Fruit fly (Drosophila melanogaster) whole organism, embryonic: Measurements from ENCODE around the gene CG43321.

Experiments
- Ada2b ChIP-seq: fragments of 200-800 bp; sonication (Bioruptor generic); IDR thresholded peaks from 2 replicates; pipeline ENCODE4 v1.3.6; 2022; ENCODE audit warnings: missing biosample characterization, missing genetic modification characterization
- Awh ChIP-seq: fragments of 200-800 bp; sonication (Bioruptor generic); IDR thresholded peaks from 2 replicates; pipeline ENCODE4, ENCODE4 v1.3.6; 2022; ENCODE audit warnings: missing biosample characterization, missing genetic modification characterization
- CG10209 ChIP-seq: fragments of 200-800 bp; sonication (Bioruptor generic); optimal IDR thresholded peaks from 3 replicates; lab custom pipeline; 2017; ENCODE audit warnings: missing biosample characterization, mild to moderate bottlenecking, missing genetic modification characterization, missing genetic modification reagents
- CG10274 ChIP-seq: fragments of 200-800 bp; sonication (Bioruptor generic); optimal IDR thresholded peaks from 3 replicates; lab custom pipeline; 2017; ENCODE audit warnings: missing biosample characterization, mild to moderate bottlenecking, missing genetic modification characterization
- CG11247 ChIP-seq: fragments of 200-800 bp; sonication (Bioruptor generic); IDR thresholded peaks from 2 replicates; pipeline ENCODE4 v1.3.6; 2022; ENCODE audit warnings: missing biosample characterization, missing genetic modification characterization
- CG17186 ChIP-seq: fragments of 200-800 bp; sonication (Bioruptor generic); optimal IDR thresholded peaks from 3 replicates; lab custom pipeline; 2017; ENCODE audit warnings: missing biosample characterization, missing genetic modification reagents, missing genetic modification characterization
- CG17612 ChIP-seq: fragments of 200-800 bp; sonication (Bioruptor generic); IDR thresholded peaks from 2 replicates; pipeline ENCODE4 v1.3.6; 2022; ENCODE audit warnings: missing biosample characterization, missing genetic modification characterization
- CG1832 ChIP-seq: fragments of 200-800 bp; sonication (Bioruptor generic); optimal IDR thresholded peaks from 2 replicates; lab custom pipeline; 2017; ENCODE audit warnings: missing biosample characterization, mild to moderate bottlenecking, missing genetic modification characterization, inconsistent platforms
- CG18599 ChIP-seq: fragments of 200-800 bp; sonication (Bioruptor generic); optimal IDR thresholded peaks from 3 replicates; lab custom pipeline; 2017; ENCODE audit warnings: missing biosample characterization, missing genetic modification characterization, mild to moderate bottlenecking, moderate library complexity, missing genetic modification reagents
- CG30431 ChIP-seq: fragments of 200-800 bp; sonication (Bioruptor generic); optimal IDR thresholded peaks from 2 replicates; lab custom pipeline; 2017; ENCODE audit warnings: missing biosample characterization, missing genetic modification characterization
- CG34376 ChIP-seq: fragments of 200-800 bp; sonication (Bioruptor generic); optimal IDR thresholded peaks from 2 replicates; lab custom pipeline; 2018; ENCODE audit warnings: missing biosample characterization, mild to moderate bottlenecking, missing genetic modification characterization
- CG4360 ChIP-seq: fragments of 200-800 bp; sonication (Bioruptor generic); IDR thresholded peaks from 2 replicates; pipeline ENCODE4 v1.3.6; 2022; ENCODE audit warnings: missing biosample characterization, missing genetic modification characterization
- CG5180 ChIP-seq: fragments of 200-800 bp; sonication (Bioruptor generic); optimal IDR thresholded peaks from 3 replicates; lab custom pipeline; 2017; ENCODE audit warnings: missing biosample characterization, missing genetic modification characterization, mild to moderate bottlenecking, moderate library complexity, missing genetic modification reagents
- CG6689 ChIP-seq: fragments of 200-800 bp; sonication (Bioruptor generic); IDR thresholded peaks from 2 replicates; pipeline ENCODE4 v1.3.6; 2022; ENCODE audit warnings: missing biosample characterization, missing genetic modification characterization
- CG8388 ChIP-seq: fragments of 200-800 bp; sonication (Bioruptor generic); optimal IDR thresholded peaks from 2 replicates; lab custom pipeline; 2019; ENCODE audit warnings: missing biosample characterization, mild to moderate bottlenecking, missing genetic modification characterization, moderate library complexity
- CG8944 ChIP-seq: fragments of 200-800 bp; sonication (Bioruptor generic); optimal IDR thresholded peaks from 3 replicates; lab custom pipeline; 2016; ENCODE audit warnings: missing biosample characterization, missing genetic modification characterization
- CG9437 ChIP-seq: fragments of 200-800 bp; sonication (Bioruptor generic); optimal IDR thresholded peaks from 2 replicates; lab custom pipeline; 2018; ENCODE audit warnings: missing biosample characterization, mild to moderate bottlenecking, missing genetic modification characterization
- CG9817 ChIP-seq: fragments of 200-800 bp; sonication (Bioruptor generic); optimal IDR thresholded peaks from 2 replicates; lab custom pipeline; 2018; ENCODE audit warnings: missing biosample characterization, mild to moderate bottlenecking, missing genetic modification characterization, moderate library complexity
- D ChIP-seq, 2 experiments: fragments of 200-800 bp in 1 of 2; fragments of >200 bp in 1 of 2; sonication (Bioruptor generic) in 1 of 2; optimal IDR thresholded peaks; 2 replicates in 1 of 2; 3 replicates in 1 of 2; lab custom pipeline; 2017; ENCODE audit warnings: mild to moderate bottlenecking in 1 of 2, missing biosample characterization in 1 of 2, missing genetic modification characterization in 1 of 2, missing genetic modification reagents in 1 of 2
- Deaf1 ChIP-seq: fragments of 200-800 bp; optimal IDR thresholded peaks from 3 replicates; lab custom pipeline; 2019; ENCODE audit warnings: missing biosample characterization, mild to moderate bottlenecking, missing genetic modification characterization, moderate library complexity
- Dref ChIP-seq: fragments of 200-800 bp; sonication (Bioruptor generic); IDR thresholded peaks from 2 replicates; pipeline ENCODE4 v1.3.6; 2022; ENCODE audit warnings: missing biosample characterization, missing genetic modification characterization
- Fer1 ChIP-seq: fragments of 200-800 bp; sonication (Bioruptor generic); optimal IDR thresholded peaks from 2 replicates; lab custom pipeline; 2017; ENCODE audit warnings: missing biosample characterization, mild to moderate bottlenecking, missing genetic modification characterization
- Fer2 ChIP-seq: fragments of 200-800 bp; sonication (Bioruptor generic); optimal IDR thresholded peaks from 2 replicates; lab custom pipeline; 2018; ENCODE audit warnings: missing biosample characterization, mild to moderate bottlenecking, missing genetic modification characterization, moderate library complexity
- Hr51 ChIP-seq, 2 experiments: fragments of 200-800 bp; sonication (Bioruptor generic); optimal IDR thresholded peaks; 2 replicates in 1 of 2; 3 replicates in 1 of 2; lab custom pipeline; 2016 to 2018; ENCODE audit warnings: missing biosample characterization in 2 of 2, missing genetic modification characterization in 2 of 2, mild to moderate bottlenecking in 1 of 2, moderate library complexity in 1 of 2
- Jarid2 ChIP-seq: fragments of 200-800 bp; sonication (Bioruptor generic); optimal IDR thresholded peaks from 3 replicates; lab custom pipeline; 2017; ENCODE audit warnings: mild to moderate bottlenecking, missing biosample characterization, missing genetic modification reagents, missing genetic modification characterization
- Lim3 ChIP-seq: fragments of 200-800 bp; sonication (Bioruptor generic); IDR thresholded peaks from 2 replicates; pipeline ENCODE4 v1.3.6; 2022; ENCODE audit warnings: missing biosample characterization, missing genetic modification characterization
- Med ChIP-seq: fragments of 200-800 bp; sonication (Bioruptor generic); peaks from one replicate; lab custom pipeline; 2016; ENCODE audit warnings: missing biosample characterization, missing genetic modification characterization, mild to moderate bottlenecking, inconsistent platforms, moderate library complexity
- Sox100B ChIP-seq: fragments of 200-800 bp; sonication (Bioruptor generic); optimal IDR thresholded peaks from 3 replicates; lab custom pipeline; 2018; ENCODE audit warnings: missing biosample characterization, mild to moderate bottlenecking, missing genetic modification characterization
- Spps ChIP-seq: fragments of 200-800 bp; sonication (Bioruptor generic); optimal IDR thresholded peaks from 2 replicates; lab custom pipeline; 2018; ENCODE audit warnings: missing biosample characterization, mild to moderate bottlenecking, missing genetic modification characterization
- abd-A ChIP-seq: fragments of 200-800 bp; sonication (Bioruptor generic); optimal IDR thresholded peaks from 3 replicates; lab custom pipeline; 2019; ENCODE audit warnings: missing biosample characterization, mild to moderate bottlenecking, missing genetic modification characterization, moderate library complexity
- cato ChIP-seq: fragments of 200-800 bp; sonication (Bioruptor generic); optimal IDR thresholded peaks from 2 replicates; lab custom pipeline; 2016; ENCODE audit warnings: missing biosample characterization, missing genetic modification characterization, borderline replicate concordance
- crc ChIP-seq: fragments of 200-800 bp; sonication (Bioruptor generic); optimal IDR thresholded peaks from 2 replicates; lab custom pipeline; 2016; ENCODE audit warnings: missing biosample characterization, missing genetic modification characterization
- gfzf ChIP-seq: fragments of 200-800 bp; sonication (Bioruptor generic); optimal IDR thresholded peaks from 2 replicates; lab custom pipeline; 2016; ENCODE audit warnings: missing biosample characterization, mild to moderate bottlenecking, missing genetic modification characterization, moderate library complexity
- ken ChIP-seq: fragments of 200-800 bp; sonication (Bioruptor generic); IDR thresholded peaks from 3 replicates; pipeline ENCODE4 v1.3.6; 2022; ENCODE audit warnings: missing biosample characterization, missing genetic modification characterization
- klu ChIP-seq: fragments of 200-800 bp; sonication (Bioruptor generic); IDR thresholded peaks from 2 replicates; pipeline ENCODE4 v1.3.6; 2022; ENCODE audit warnings: missing biosample characterization, missing genetic modification characterization
- nerfin-2 ChIP-seq: fragments of 200-800 bp; sonication (Bioruptor generic); IDR thresholded peaks from 2 replicates; pipeline ENCODE4 v1.3.6; 2022; ENCODE audit warnings: missing biosample characterization, missing genetic modification characterization; ENCODE audit not compliant: partially characterized antibody
- nmo ChIP-seq: fragments of 200-800 bp; sonication (Bioruptor generic); optimal IDR thresholded peaks from 2 replicates; lab custom pipeline; 2018; ENCODE audit warnings: missing biosample characterization, mild to moderate bottlenecking, missing genetic modification characterization, moderate library complexity
- otp ChIP-seq: fragments of 200-800 bp; sonication (Bioruptor generic); IDR thresholded peaks from 3 replicates; pipeline ENCODE4, ENCODE4 v1.3.6; 2022; ENCODE audit warnings: missing biosample characterization, missing genetic modification characterization
- peb ChIP-seq: fragments of 200-800 bp; sonication (Bioruptor generic); IDR thresholded peaks from 2 replicates; pipeline ENCODE4 v1.3.6; 2022; ENCODE audit warnings: missing biosample characterization, missing genetic modification characterization
- sc ChIP-seq, 3 experiments: fragments of >200 bp in 2 of 3; fragments of 200-800 bp in 1 of 3; sonication (Bioruptor generic) in 1 of 3; optimal IDR thresholded peaks; 2 replicates in 2 of 3; 3 replicates in 1 of 3; lab custom pipeline; 2017; ENCODE audit warnings: mild to moderate bottlenecking in 1 of 3, missing biosample characterization in 1 of 3, missing genetic modification characterization in 1 of 3, missing genetic modification reagents in 1 of 3
- sim ChIP-seq: fragments of 200-800 bp; sonication (Bioruptor generic); IDR thresholded peaks from 2 replicates; pipeline ENCODE4 v1.3.6; 2022; ENCODE audit warnings: missing biosample characterization, missing genetic modification characterization
- sr ChIP-seq: fragments of 200-800 bp; sonication (Bioruptor generic); IDR thresholded peaks from 3 replicates; pipeline ENCODE4 v1.3.6; 2022; ENCODE audit warnings: missing biosample characterization, missing genetic modification characterization
- tna ChIP-seq: fragments of 200-800 bp; sonication (Bioruptor generic); IDR thresholded peaks from 2 replicates; pipeline ENCODE4 v1.3.6; 2022; ENCODE audit warnings: missing biosample characterization, missing genetic modification characterization; ENCODE audit not compliant: partially characterized antibody
- trem ChIP-seq: fragments of 200-800 bp; optimal IDR thresholded peaks from 3 replicates; lab custom pipeline; 2019; ENCODE audit warnings: missing biosample characterization, mild to moderate bottlenecking, missing genetic modification characterization, moderate library complexity
- usp ChIP-seq: fragments of >200 bp; optimal IDR thresholded peaks from 2 replicates; lab custom pipeline; 2017; ENCODE audit warnings: missing biosample characterization, missing genetic modification characterization
- yki ChIP-seq: fragments of >200 bp; optimal IDR thresholded peaks from 3 replicates; lab custom pipeline; 2018
- zen2 ChIP-seq: fragments of 200-800 bp; sonication (Bioruptor generic); IDR thresholded peaks from 3 replicates; pipeline ENCODE4 v1.3.6; 2022; ENCODE audit warnings: missing biosample characterization, missing genetic modification characterization; ENCODE audit not compliant: partially characterized antibody
- zfh1 ChIP-seq: fragments of 200-800 bp; sonication (Bioruptor generic); IDR thresholded peaks from 3 replicates; pipeline ENCODE4 v1.3.6; 2022; ENCODE audit warnings: missing biosample characterization, missing genetic modification characterization
- zfh2 ChIP-seq: fragments of 200-800 bp; sonication (Bioruptor generic); optimal IDR thresholded peaks from 2 replicates; lab custom pipeline; 2016; ENCODE audit warnings: missing biosample characterization, missing genetic modification characterization

CG43321 gene

DNA sequence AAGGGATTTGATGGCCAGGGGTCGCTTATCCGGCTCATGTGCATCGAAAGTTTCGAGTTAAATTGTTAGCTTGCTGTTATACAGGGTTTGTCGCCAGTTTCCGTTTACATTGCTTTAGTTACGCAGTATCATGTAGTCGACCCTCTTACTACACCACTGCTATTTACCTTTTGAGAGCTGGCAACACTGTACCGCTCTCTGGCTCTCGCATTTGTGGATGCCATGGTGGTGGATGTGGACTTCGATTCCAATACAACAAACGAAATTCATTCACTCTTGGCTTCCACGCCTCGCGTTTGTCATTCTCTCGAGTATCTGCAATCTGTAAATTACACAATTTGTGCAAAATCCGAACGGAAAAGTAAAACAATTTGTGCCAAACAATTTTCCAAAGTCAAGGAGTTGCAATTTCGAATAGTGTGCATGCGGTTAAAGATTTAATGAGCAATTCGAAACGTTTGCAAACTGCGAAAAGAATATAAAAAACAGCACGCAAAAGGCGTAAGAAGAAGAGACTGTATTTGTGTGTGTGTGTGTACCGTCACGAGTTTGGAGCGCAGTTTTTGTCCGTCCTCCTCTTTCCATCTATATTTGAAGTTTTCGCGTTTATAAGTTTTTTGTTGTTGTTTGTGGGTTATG, 37.1 kb downstream of the CG43321 start (continued):
- TF ChIP-seq nerfin-2 (peak; percentile 100), nmo (GFP tag; lab: Kevin White, UChicago) (no peak), Spps (tag; lab: Kevin White, UChicago) (no peak), CG10209 (GFP tag; lab: Kevin White, UChicago) (no peak), gfzf (GFP tag; lab: Kevin White, UChicago) (no peak), CG9437 (no peak), Jarid2 (GFP tag; lab: Kevin White, UChicago) (peak; percentile 50), CG8388 (GFP tag; lab: Kevin White, UChicago) (no peak), D (optimal IDR thresholded peaks at IDR 0.05; lab: Kevin White, UChicago) (no peak), D (GFP tag; optimal IDR thresholded peaks at IDR 0.05; lab: Kevin White, UChicago) (no peak), CG17186 (GFP tag; lab: Kevin White, UChicago) (no peak), Sox100B (no peak), Awh (GFP tag; lab: Robert Waterston, UW) (no peak), CG8944 (GFP tag; lab: Kevin White, UChicago) (no peak), Fer1 (GFP tag; lab: Kevin White, UChicago) (peak; percentile 63), sr (GFP tag; lab: Robert Waterston, UW) (peak; percentile 13; the same call in 1 of the 3 replicates), ken (no peak), klu (GFP tag; lab: Robert Waterston, UW) (no peak), trem (tag; lab: Kevin White, UChicago) (peak; percentile 6), CG10274 (GFP tag; lab: Kevin White, UChicago) (no peak), Dref (GFP tag; lab: Robert Waterston, UW) (no peak; the same call in 1 of the 2 replicates), CG4360 (0 out of 2 replicates have a peak, but pooled peaks have one; percentile 5), zfh1 (GFP tag; lab: Robert Waterston, UW) (no peak), zfh2 (GFP tag; lab: Kevin White, UChicago) (no peak), Med (GFP tag; lab: Kevin White, UChicago) (peak; percentile 90), zen2 (GFP tag; lab: Robert Waterston, UW) (peak; percentile 99), CG17612 (GFP tag; lab: Robert Waterston, UW) (no peak), peb (no peak), abd-A (peak; percentile 73), tna (GFP tag; lab: Robert Waterston, UW) (peak; percentile 100), Lim3 (GFP tag; lab: Robert Waterston, UW) (no peak), yki (no peak), otp (GFP tag; lab: Robert Waterston, UW) (no peak), CG5180 (GFP tag; lab: Kevin White, UChicago) (no peak), Hr51 (GFP tag; optimal IDR thresholded peaks at IDR 0.05; lab: Kevin White, UChicago) (peak; percentile 9 to 14), sc (optimal IDR thresholded peaks at IDR 0.05; lab: Kevin White, UChicago) (no peak), sc (GFP tag; optimal IDR thresholded peaks at IDR 0.05; lab: Kevin White, UChicago) (no peak), CG11247 (GFP tag; lab: Robert Waterston, UW) (no peak), CG9817 (tag; lab: Kevin White, UChicago) (no peak), usp (no peak), CG30431 (GFP tag; lab: Kevin White, UChicago) (no peak), Fer2 (tag; lab: Kevin White, UChicago) (no peak), CG1832 (GFP tag; lab: Kevin White, UChicago) (no peak), cato (GFP tag; lab: Kevin White, UChicago) (no peak), Ada2b (GFP tag; lab: Robert Waterston, UW) (peak; percentile 23; the same call in 1 of the 2 replicates), CG6689 (0 out of 2 replicates have a peak, but pooled peaks have one; percentile 15), CG34376 (GFP tag; lab: Kevin White, UChicago) (peak; percentile 80), Deaf1 (tag; lab: Kevin White, UChicago) (peak; percentile 40), sim (no peak), crc (GFP tag; lab: Kevin White, UChicago) (no peak), CG18599 (peak; percentile 28)
